Worm (Caenorhabditis elegans): ENCODE data around the gene nipi-3.

nipi-3 gene

ce11 chrX:15607498-15608019 lies at the start of gene nipi-3 (continued):
- TF ChIP-seq mep-1 (tag; optimal IDR thresholded peaks at IDR 0.05): peak; percentile 98
- no peak for TF ChIP-seq aly-2 (tag; optimal IDR thresholded peaks at IDR 0.05)
- TF ChIP-seq ceh-62 (tag; optimal IDR thresholded peaks at IDR 0.05): no peak
- peak; percentile 99 for TF ChIP-seq hlh-30 (tag; optimal IDR thresholded peaks at IDR 0.05; ENCODE audit: insufficient read depth)

ce11 chrX:15559473-15559872 lies 48.3 kb upstream of the nipi-3 start:
- no peak for TF ChIP-seq tra-1 (GFP tag; IDR thresholded peaks at IDR 0.05)
- TF ChIP-seq aha-1 (tag): peak; percentile 37

DNA sequence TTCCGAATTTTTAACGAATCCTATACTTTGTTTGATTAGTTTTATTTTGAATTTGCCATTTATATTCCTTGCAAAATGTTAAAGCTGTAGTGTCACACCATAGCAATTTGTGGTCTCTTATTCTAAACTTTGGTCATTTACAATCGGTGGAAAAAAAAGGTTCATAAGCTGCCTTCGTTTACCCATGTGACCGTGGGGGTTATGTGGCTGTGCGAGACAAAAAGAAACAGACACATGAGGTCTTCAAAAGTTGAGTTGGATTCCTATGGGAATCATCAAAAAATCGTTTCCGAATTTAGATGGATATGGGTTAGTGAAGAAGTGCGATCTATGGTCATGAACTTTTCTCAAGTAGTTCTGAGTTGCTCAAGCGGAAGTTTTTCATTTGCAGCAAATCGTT lies 43.4 kb upstream of the nipi-3 start:
- TF ChIP-seq Y48G9A.11 (GFP tag; IDR thresholded peaks at IDR 0.05) (no peak), mxl-2 (GFP tag; conservative IDR thresholded peaks at IDR 0.05) (no peak), lsy-2 (tag; optimal IDR thresholded peaks at IDR 0.05) (peak in 1 of 2 experiments; percentile 35), zip-2 (tag; optimal IDR thresholded peaks at IDR 0.05) (no peak), hmg-1.1 (GFP tag; IDR thresholded peaks at IDR 0.05) (no peak), mdl-1 (tag; optimal IDR thresholded peaks at IDR 0.05) (peak in 1 of 2 experiments; percentile 37), aha-1 (tag) (peak; percentile 31), nhr-77 (tag; optimal IDR thresholded peaks at IDR 0.05) (no peak), hlh-11 (tag; optimal IDR thresholded peaks at IDR 0.05) (no peak), nhr-28 (tag; optimal IDR thresholded peaks at IDR 0.05) (no peak), D1046.2 (GFP tag; IDR thresholded peaks at IDR 0.05) (no peak), vab-7 (GFP tag; IDR thresholded peaks at IDR 0.05) (no peak), php-3 (GFP tag; IDR thresholded peaks at IDR 0.05) (no peak), dve-1 (tag; optimal IDR thresholded peaks at IDR 0.05; ENCODE audit: insufficient read depth) (no peak), dmd-8 (GFP tag; IDR thresholded peaks at IDR 0.05) (no peak), cey-2 (tag; optimal IDR thresholded peaks at IDR 0.05; ENCODE audit: borderline replicate concordance, insufficient read depth) (no peak), hlh-30 (tag; optimal IDR thresholded peaks at IDR 0.05; ENCODE audit: insufficient read depth) (peak; percentile 79), fos-1 (tag; optimal IDR thresholded peaks at IDR 0.05) (no peak), dmd-6 (GFP tag; IDR thresholded peaks at IDR 0.05) (0 out of 2 replicates have a peak, but pooled peaks have one; percentile 12), F37D6.2 (tag; optimal IDR thresholded peaks at IDR 0.05) (no peak), nhr-6 (tag; optimal IDR thresholded peaks at IDR 0.05) (no peak), lin-29 (GFP tag; IDR thresholded peaks at IDR 0.05) (no peak), unc-62 (GFP tag; optimal IDR thresholded peaks at IDR 0.05 in 1 of 2) (peak in 1 of 2 experiments; percentile 99), unc-62 (tag; optimal IDR thresholded peaks at IDR 0.05) (no peak), lin-39 (tag; optimal IDR thresholded peaks at IDR 0.05) (no peak), daf-19 (GFP tag; conservative IDR thresholded peaks at IDR 0.05) (no peak), Y75B8A.6 (GFP tag; IDR thresholded peaks at IDR 0.05) (no peak), mxl-3 (GFP tag; optimal IDR thresholded peaks at IDR 0.05) (no peak), egl-27 (tag; optimal IDR thresholded peaks at IDR 0.05) (no peak), daf-16 (GFP tag; optimal IDR thresholded peaks at IDR 0.05) (no peak), daf-16 (tag; optimal IDR thresholded peaks at IDR 0.05) (no peak), nhr-11 (tag; optimal IDR thresholded peaks at IDR 0.05) (no peak), ceh-20 (GFP tag; IDR thresholded peaks at IDR 0.05) (0 out of 2 replicates have a peak, but pooled peaks have one; percentile 27), mep-1 (tag; optimal IDR thresholded peaks at IDR 0.05) (peak; percentile 4), spr-1 (tag; optimal IDR thresholded peaks at IDR 0.05) (no peak), snpc-4 (tag; optimal IDR thresholded peaks at IDR 0.05) (no peak)

Data from whole organism, L4 larva.